Worm (Caenorhabditis elegans) whole organism, early embryonic: ENCODE results near the gene C17E7.4.

ENCODE experiments used
- B0310.2 ChIP-seq: sonication (generic microtip); optimal IDR thresholded peaks from 2 replicates; lab custom pipeline; 2016; ENCODE audit warnings: mild to moderate bottlenecking, missing genetic modification characterization, missing compliant biosample characterization
- F13C5.2 ChIP-seq: sonication (generic microtip); optimal IDR thresholded peaks from 2 replicates; lab custom pipeline; 2017; ENCODE audit warnings: mild to moderate bottlenecking, missing genetic modification characterization, inconsistent platforms, missing compliant biosample characterization
- aly-1 ChIP-seq: sonication (generic microtip); optimal IDR thresholded peaks from 2 replicates; lab custom pipeline; 2016; ENCODE audit warnings: missing genetic modification characterization, missing compliant biosample characterization
- ama-1 ChIP-seq: fragments of 150-350 bp; optimal IDR thresholded peaks from 2 replicates; lab custom pipeline; 2014
- ceh-13 ChIP-seq: fragments of 200-800 bp; sonication (Bioruptor generic); optimal IDR thresholded peaks from 2 replicates; lab custom pipeline; 2018; ENCODE audit warnings: mild to moderate bottlenecking, missing genetic modification characterization, missing compliant biosample characterization
- ceh-36 ChIP-seq: sonication (generic microtip); optimal IDR thresholded peaks from 2 replicates; lab custom pipeline; 2016; ENCODE audit warnings: missing genetic modification characterization, inconsistent platforms, missing compliant biosample characterization
- ets-7 ChIP-seq: sonication (generic microtip); optimal IDR thresholded peaks from 2 replicates; lab custom pipeline; 2016; ENCODE audit warnings: missing genotype, missing genetic modification characterization, missing compliant biosample characterization
- flt-1 ChIP-seq: fragments of 200-800 bp; sonication (Bioruptor generic); IDR thresholded peaks from 2 replicates; pipeline ENCODE4 v1.3.6; 2022; ENCODE audit warnings: missing genetic modification characterization, missing compliant biosample characterization
- hmbx-1 ChIP-seq: sonication (generic microtip); optimal IDR thresholded peaks from 2 replicates; lab custom pipeline; 2016; ENCODE audit warnings: mild to moderate bottlenecking, missing genetic modification characterization, missing compliant biosample characterization
- hmg-4 ChIP-seq: fragments of 200-800 bp; sonication (Bioruptor generic); optimal IDR thresholded peaks from 2 replicates; lab custom pipeline; 2018; ENCODE audit warnings: mild to moderate bottlenecking, missing genetic modification characterization, missing compliant biosample characterization
- hnd-1 ChIP-seq: sonication (generic microtip); optimal IDR thresholded peaks from 2 replicates; lab custom pipeline; 2016; ENCODE audit warnings: missing genetic modification characterization, missing compliant biosample characterization
- pes-1 ChIP-seq: fragments of 200-800 bp; sonication (Bioruptor generic); IDR thresholded peaks from 2 replicates; pipeline ENCODE4 v1.3.6; 2022; ENCODE audit warnings: missing genetic modification reagents, missing genetic modification characterization, missing compliant biosample characterization
- scrt-1 ChIP-seq: fragments of 200-800 bp; sonication (Bioruptor generic); IDR thresholded peaks from 2 replicates; pipeline ENCODE4 v1.3.6; 2022; ENCODE audit warnings: missing genetic modification characterization, missing compliant biosample characterization
- sea-1 ChIP-seq: fragments of 200-800 bp; sonication (Bioruptor generic); conservative IDR thresholded peaks from 2 replicates; pipeline ENCODE4 v1.3.6; 2022; ENCODE audit warnings: missing genetic modification characterization, missing compliant biosample characterization
- tbx-11 ChIP-seq: fragments of 200-800 bp; sonication (Bioruptor generic); IDR thresholded peaks from 2 replicates; pipeline ENCODE4 v1.3.6; 2022; ENCODE audit warnings: missing genetic modification characterization, missing compliant biosample characterization
- tbx-37 ChIP-seq: fragments of 200-800 bp; sonication (Bioruptor generic); conservative IDR thresholded peaks from 2 replicates; pipeline ENCODE4 v1.3.6; 2022; ENCODE audit warnings: missing genetic modification reagents, missing genetic modification characterization, missing compliant biosample characterization
- tra-4 ChIP-seq: sonication (generic microtip); optimal IDR thresholded peaks from 2 replicates; lab custom pipeline; 2017; ENCODE audit warnings: missing genetic modification characterization, missing compliant biosample characterization

C17E7.4 gene

ce11 chrV:3878223-3878622 is 14.4 kb upstream of the C17E7.4 start, which contains the start of gene nhr-159:
Gene nhr-159, minus strand, starts transcription at chrV:3878323.
- TF ChIP-seq aly-1 = no peak
- no peak for TF ChIP-seq hmg-4 (GFP tag; lab: Kevin White, UChicago)
- TF ChIP-seq scrt-1 = no peak
- no peak for TF ChIP-seq hnd-1 (tag; lab: Kevin White, UChicago)
- TF ChIP-seq hmbx-1 (tag; lab: Kevin White, UChicago) = no peak
- no peak for TF ChIP-seq ama-1 (lab: Kevin White, UChicago)
- no peak for TF ChIP-seq tbx-11 (GFP tag; lab: Robert Waterston, UW)
- TF ChIP-seq tbx-37 (GFP tag; lab: Robert Waterston, UW) = no peak
- TF ChIP-seq flt-1 = no peak
- TF ChIP-seq ets-7 (tag; lab: Kevin White, UChicago) = no peak
- no peak for TF ChIP-seq B0310.2
- no peak for TF ChIP-seq tra-4 (tag; lab: Kevin White, UChicago)

ce11 chrV:3884550-3884949 is 8.1 kb upstream of the C17E7.4 start:
- TF ChIP-seq sea-1 (GFP tag; lab: Robert Waterston, UW) (no peak), hmbx-1 (tag; lab: Kevin White, UChicago) (no peak), hmg-4 (GFP tag; lab: Kevin White, UChicago) (no peak), ets-7 (tag; lab: Kevin White, UChicago) (no peak), ama-1 (lab: Kevin White, UChicago) (no peak), scrt-1 (no peak), tra-4 (tag; lab: Kevin White, UChicago) (no peak), ceh-36 (tag; lab: Kevin White, UChicago) (no peak)

ce11 chrV:3886104-3886503 is 6.5 kb upstream of the C17E7.4 start, which contains the start of gene nhr-124:
Gene nhr-124, minus strand, starts transcription at chrV:3886204.
- TF ChIP-seq ets-7 (tag; lab: Kevin White, UChicago) (no peak), ceh-36 (tag; lab: Kevin White, UChicago) (no peak), hmbx-1 (tag; lab: Kevin White, UChicago) (no peak), pes-1 (GFP tag; lab: Robert Waterston, UW) (no peak), ceh-13 (GFP tag; lab: Kevin White, UChicago) (no peak), scrt-1 (no peak), flt-1 (no peak), hnd-1 (tag; lab: Kevin White, UChicago) (no peak)

ce11 chrV:3889113-3889512 is 3.5 kb upstream of the C17E7.4 start, which contains the start of gene C17E7.13:
Gene C17E7.13, minus strand, starts transcription at chrV:3889288.
- TF ChIP-seq ama-1 (lab: Kevin White, UChicago) (no peak), hmbx-1 (tag; lab: Kevin White, UChicago) (no peak), aly-1 (no peak), hmg-4 (GFP tag; lab: Kevin White, UChicago) (no peak), pes-1 (GFP tag; lab: Robert Waterston, UW) (no peak), F13C5.2 (tag; lab: Kevin White, UChicago) (no peak), sea-1 (GFP tag; lab: Robert Waterston, UW) (no peak), tra-4 (tag; lab: Kevin White, UChicago) (no peak), tbx-37 (GFP tag; lab: Robert Waterston, UW) (no peak), B0310.2 (no peak), flt-1 (no peak), ceh-36 (tag; lab: Kevin White, UChicago) (no peak), ets-7 (tag; lab: Kevin White, UChicago) (no peak), hnd-1 (tag; lab: Kevin White, UChicago) (no peak), tbx-11 (GFP tag; lab: Robert Waterston, UW) (no peak), scrt-1 (no peak), ceh-13 (GFP tag; lab: Kevin White, UChicago) (no peak)

ce11 chrV:3890761-3891160 is 1.9 kb upstream of the C17E7.4 start, which contains the start of gene C17E7.9:
Gene C17E7.9, minus strand, starts transcription at chrV:3890861.
- TF ChIP-seq F13C5.2 (tag; lab: Kevin White, UChicago) (no peak), ceh-36 (tag; lab: Kevin White, UChicago) (no peak), tra-4 (tag; lab: Kevin White, UChicago) (no peak), tbx-11 (GFP tag; lab: Robert Waterston, UW) (no peak), tbx-37 (GFP tag; lab: Robert Waterston, UW) (no peak), hnd-1 (tag; lab: Kevin White, UChicago) (no peak), ets-7 (tag; lab: Kevin White, UChicago) (no peak), B0310.2 (no peak), scrt-1 (no peak), aly-1 (no peak), pes-1 (GFP tag; lab: Robert Waterston, UW) (no peak), hmg-4 (GFP tag; lab: Kevin White, UChicago) (no peak), flt-1 (no peak), sea-1 (GFP tag; lab: Robert Waterston, UW) (no peak), ama-1 (lab: Kevin White, UChicago) (no peak)

ce11 chrV:3891919-3892318 is 735 bp upstream of the C17E7.4 start, which contains the start of gene C17E7.12:
Gene C17E7.12, minus strand, starts transcription at chrV:3892019.
- TF ChIP-seq aly-1 = no peak
- TF ChIP-seq flt-1 = no peak
- no peak for TF ChIP-seq pes-1 (GFP tag; lab: Robert Waterston, UW)
- TF ChIP-seq hnd-1 (tag; lab: Kevin White, UChicago) = no peak
- no peak for TF ChIP-seq hmbx-1 (tag; lab: Kevin White, UChicago)
- TF ChIP-seq tbx-37 (GFP tag; lab: Robert Waterston, UW) = no peak
- no peak for TF ChIP-seq F13C5.2 (tag; lab: Kevin White, UChicago)
- no peak for TF ChIP-seq B0310.2
- TF ChIP-seq hmg-4 (GFP tag; lab: Kevin White, UChicago) = no peak
- TF ChIP-seq ceh-36 (tag; lab: Kevin White, UChicago) = no peak
- TF ChIP-seq ama-1 (lab: Kevin White, UChicago) = no peak
- TF ChIP-seq sea-1 (GFP tag; lab: Robert Waterston, UW) = no peak
- TF ChIP-seq tra-4 (tag; lab: Kevin White, UChicago) = no peak
- no peak for TF ChIP-seq ceh-13 (GFP tag; lab: Kevin White, UChicago)
- TF ChIP-seq ets-7 (tag; lab: Kevin White, UChicago) = no peak

ce11 chrV:3894661-3895060 is 2.0 kb downstream of the C17E7.4 start, which contains the start of gene sre-9:
Gene sre-9, plus strand, starts transcription at chrV:3894961.
- no peak for TF ChIP-seq ets-7 (tag; lab: Kevin White, UChicago)
- no peak for TF ChIP-seq scrt-1
- no peak for TF ChIP-seq tra-4 (tag; lab: Kevin White, UChicago)
- TF ChIP-seq hmg-4 (GFP tag; lab: Kevin White, UChicago) = no peak
- no peak for TF ChIP-seq tbx-37 (GFP tag; lab: Robert Waterston, UW)
- no peak for TF ChIP-seq B0310.2
- no peak for TF ChIP-seq ceh-36 (tag; lab: Kevin White, UChicago)
- TF ChIP-seq tbx-11 (GFP tag; lab: Robert Waterston, UW) = no peak
- no peak for TF ChIP-seq hmbx-1 (tag; lab: Kevin White, UChicago)
